Worm (Caenorhabditis elegans): ENCODE results near the gene col-17.
"Not testable (repeated sequence)": the region's sequence is repeated elsewhere in the genome, so short reads cannot be mapped to it uniquely, and the experiment has no call there.

col-17 gene

ce11 chrII:4837659-4838058 lies 29.7 kb downstream of the col-17 start, which contains the start of gene C33F10.12:
TSS of gene C33F10.12 (minus strand) at chrII:4837759.
- TF ChIP-seq ztf-29 (GFP tag; IDR thresholded peaks at IDR 0.05) (no peak), tab-1 (GFP tag; IDR thresholded peaks at IDR 0.05) (no peak), med-1 (GFP tag; optimal IDR thresholded peaks at IDR 0.05; ENCODE audit: insufficient read depth) (no peak), ztf-23 (GFP tag; IDR thresholded peaks at IDR 0.05) (no peak), T22C8.4 (GFP tag; IDR thresholded peaks at IDR 0.05) (no peak), cog-1 (tag; optimal IDR thresholded peaks at IDR 0.05) (no peak), klf-2 (GFP tag; conservative IDR thresholded peaks at IDR 0.05) (no peak), flt-1 (GFP tag; IDR thresholded peaks at IDR 0.05) (no peak), ref-1 (GFP tag; conservative IDR thresholded peaks at IDR 0.05) (no peak)

ce11 chrII:4834761-4835160 lies 32.6 kb downstream of the col-17 start, which contains the start of the genes C33F10.11 and C33F10.1:
TSS of gene C33F10.11 (minus strand) at chrII:4834861.
TSS of gene C33F10.1 (plus strand) at chrII:4835023.
- no peak for TF ChIP-seq med-1 (GFP tag; optimal IDR thresholded peaks at IDR 0.05; ENCODE audit: insufficient read depth)
- no peak for TF ChIP-seq ztf-29 (GFP tag; IDR thresholded peaks at IDR 0.05)
- no peak for TF ChIP-seq flt-1 (GFP tag; IDR thresholded peaks at IDR 0.05)
- TF ChIP-seq T22C8.4 (GFP tag; IDR thresholded peaks at IDR 0.05), result no peak
- TF ChIP-seq tab-1 (GFP tag; IDR thresholded peaks at IDR 0.05), result no peak
- no peak for TF ChIP-seq ref-1 (GFP tag; conservative IDR thresholded peaks at IDR 0.05)
- TF ChIP-seq ztf-23 (GFP tag; IDR thresholded peaks at IDR 0.05), result no peak
- TF ChIP-seq cog-1 (tag; optimal IDR thresholded peaks at IDR 0.05), result no peak
- TF ChIP-seq klf-2 (GFP tag; conservative IDR thresholded peaks at IDR 0.05), result no peak

- TF ChIP-seq ztf-29 (GFP tag; IDR thresholded peaks at IDR 0.05), result no peak
- TF ChIP-seq T22C8.4 (GFP tag; IDR thresholded peaks at IDR 0.05), result no peak
- TF ChIP-seq tab-1 (GFP tag; IDR thresholded peaks at IDR 0.05), result no peak
- no peak for TF ChIP-seq med-1 (GFP tag; optimal IDR thresholded peaks at IDR 0.05; ENCODE audit: insufficient read depth)
- no peak for TF ChIP-seq cog-1 (tag; optimal IDR thresholded peaks at IDR 0.05)
- no peak for TF ChIP-seq ref-1 (GFP tag; conservative IDR thresholded peaks at IDR 0.05)
- no peak for TF ChIP-seq ztf-23 (GFP tag; IDR thresholded peaks at IDR 0.05)
Measured at ce11 chrII:4827734-4828609, 39.4 kb downstream of the col-17 start, which contains the start of the genes fbxb-88 and tbck-1. TSS of gene fbxb-88 (minus strand) at chrII:4827884. TSS of gene tbck-1 (plus strand) at chrII:4828559.

- TF ChIP-seq ztf-23 (GFP tag; IDR thresholded peaks at IDR 0.05); cog-1 (tag; optimal IDR thresholded peaks at IDR 0.05); ref-1 (GFP tag; conservative IDR thresholded peaks at IDR 0.05): not testable (repeated sequence)
Measured at ce11 chrII:4825133-4825532, 42.2 kb downstream of the col-17 start, which contains the start of the genes C33F10.8 and msp-40. TSS of gene C33F10.8 (minus strand) at chrII:4825233. TSS of gene msp-40 (plus strand) at chrII:4825414.

- TF ChIP-seq med-1 (GFP tag; optimal IDR thresholded peaks at IDR 0.05; ENCODE audit: insufficient read depth), result no peak
- TF ChIP-seq cog-1 (tag; optimal IDR thresholded peaks at IDR 0.05), result no peak
- no peak for TF ChIP-seq ztf-23 (GFP tag; IDR thresholded peaks at IDR 0.05)
- no peak for TF ChIP-seq tab-1 (GFP tag; IDR thresholded peaks at IDR 0.05)
- no peak for TF ChIP-seq ztf-29 (GFP tag; IDR thresholded peaks at IDR 0.05)
- TF ChIP-seq flt-1 (GFP tag; IDR thresholded peaks at IDR 0.05), result no peak
- no peak for TF ChIP-seq T22C8.4 (GFP tag; IDR thresholded peaks at IDR 0.05)
- TF ChIP-seq klf-2 (GFP tag; conservative IDR thresholded peaks at IDR 0.05), result no peak
- TF ChIP-seq ref-1 (GFP tag; conservative IDR thresholded peaks at IDR 0.05), result no peak
Measured at ce11 chrII:4822610-4823009, 44.8 kb downstream of the col-17 start.

ce11 chrII:4821739-4822138 lies 45.6 kb downstream of the col-17 start, which contains the start of gene lact-5:
TSS of gene lact-5 (minus strand) at chrII:4821739.
- TF ChIP-seq cog-1 (tag; optimal IDR thresholded peaks at IDR 0.05) (no peak), ztf-29 (GFP tag; IDR thresholded peaks at IDR 0.05) (no peak), tab-1 (GFP tag; IDR thresholded peaks at IDR 0.05) (no peak), ref-1 (GFP tag; conservative IDR thresholded peaks at IDR 0.05) (no peak), med-1 (GFP tag; optimal IDR thresholded peaks at IDR 0.05; ENCODE audit: insufficient read depth) (no peak), flt-1 (GFP tag; IDR thresholded peaks at IDR 0.05) (no peak), klf-2 (GFP tag; conservative IDR thresholded peaks at IDR 0.05) (no peak), ztf-23 (GFP tag; IDR thresholded peaks at IDR 0.05) (no peak), T22C8.4 (GFP tag; IDR thresholded peaks at IDR 0.05) (no peak)

ce11 chrII:4818780-4819179 lies 48.6 kb downstream of the col-17 start:
- TF ChIP-seq T22C8.4 (GFP tag; IDR thresholded peaks at IDR 0.05) (no peak), klf-2 (GFP tag; conservative IDR thresholded peaks at IDR 0.05) (no peak), med-1 (GFP tag; optimal IDR thresholded peaks at IDR 0.05; ENCODE audit: insufficient read depth) (no peak), ztf-29 (GFP tag; IDR thresholded peaks at IDR 0.05) (no peak), tab-1 (GFP tag; IDR thresholded peaks at IDR 0.05) (no peak), ref-1 (GFP tag; conservative IDR thresholded peaks at IDR 0.05) (no peak), flt-1 (GFP tag; IDR thresholded peaks at IDR 0.05) (no peak), ztf-23 (GFP tag; IDR thresholded peaks at IDR 0.05) (no peak), cog-1 (tag; optimal IDR thresholded peaks at IDR 0.05) (no peak)
